Worm (Caenorhabditis elegans): Measurements from ENCODE around the gene ZK1127.3.
A peak's percentile ranks its signal among the peaks of the same experiment; 100 is the strongest.

The ZK1127.3 gene

ce11 chrII:7104794-7105613 is 49.9 kb downstream of the ZK1127.3 start, which contains the start of the genes farl-11 and rpl-33 (continued):
- peak; percentile 95 for TF ChIP-seq ZK546.5 (tag; optimal IDR thresholded peaks at IDR 0.05)
- TF ChIP-seq unc-39 (tag; optimal IDR thresholded peaks at IDR 0.05): no peak
- no peak for TF ChIP-seq elt-1 (tag; optimal IDR thresholded peaks at IDR 0.05)
- TF ChIP-seq ama-1 (optimal IDR thresholded peaks at IDR 0.05): peak; percentile 73
- TF ChIP-seq nhr-237 (tag; optimal IDR thresholded peaks at IDR 0.05): peak; percentile 2
- no peak for TF ChIP-seq nhr-23 (tag; optimal IDR thresholded peaks at IDR 0.05)
- TF ChIP-seq nhr-12 (tag; optimal IDR thresholded peaks at IDR 0.05): no peak
- TF ChIP-seq snpc-4 (tag; optimal IDR thresholded peaks at IDR 0.05): peak; percentile 51
- TF ChIP-seq skn-1 (tag; optimal IDR thresholded peaks at IDR 0.05): no peak
- TF ChIP-seq peb-1 (tag; optimal IDR thresholded peaks at IDR 0.05): no peak
- TF ChIP-seq aly-2 (tag; optimal IDR thresholded peaks at IDR 0.05): no peak
- peak; percentile 70 for TF ChIP-seq nhr-21 (tag; optimal IDR thresholded peaks at IDR 0.05)
- no peak for TF ChIP-seq nhr-77 (tag; optimal IDR thresholded peaks at IDR 0.05)
- no peak for TF ChIP-seq alr-1 (tag; optimal IDR thresholded peaks at IDR 0.05)
- peak; percentile 69 for TF ChIP-seq nhr-25 (tag; optimal IDR thresholded peaks at IDR 0.05)
- no peak for TF ChIP-seq lin-39 (tag; optimal IDR thresholded peaks at IDR 0.05)
- TF ChIP-seq ztf-11 (tag; optimal IDR thresholded peaks at IDR 0.05): no peak
- peak; percentile 83 for TF ChIP-seq ztf-4 (tag; optimal IDR thresholded peaks at IDR 0.05)
- TF ChIP-seq unc-62 (GFP tag; optimal IDR thresholded peaks at IDR 0.05): no peak
- no peak for TF ChIP-seq nhr-10 (tag; optimal IDR thresholded peaks at IDR 0.05)
- TF ChIP-seq ztf-1 (GFP tag; conservative IDR thresholded peaks at IDR 0.05): no peak
- TF ChIP-seq crh-2 (tag; optimal IDR thresholded peaks at IDR 0.05): peak; percentile 85

Data from whole organism, L2 larva.